Worm (Caenorhabditis elegans): Measurements from ENCODE around the gene fut-3.

- TF ChIP-seq ztf-23 (GFP tag; IDR thresholded peaks at IDR 0.05) (no peak), flt-1 (GFP tag; IDR thresholded peaks at IDR 0.05) (no peak), ref-1 (GFP tag; conservative IDR thresholded peaks at IDR 0.05) (no peak), T22C8.4 (GFP tag; IDR thresholded peaks at IDR 0.05) (no peak)
These were observed 44.9 kb upstream of the fut-3 start for ce11 chrII:5704479-5704878.

All from whole organism, midembryonic.